Fruit fly (Drosophila melanogaster) Kc167 (cell line): Measurements from ENCODE around the gene natalisin.

ENCODE experiments used
- h ChIP-seq: fragments of >200 bp; optimal IDR thresholded peaks from 3 replicates; lab custom pipeline; 2018; ENCODE audit warnings: missing external identifiers
- ttk ChIP-seq: sonication (Bioruptor generic); optimal IDR thresholded peaks from 2 replicates; lab custom pipeline; 2017; ENCODE audit warnings: missing external identifiers

DNA sequence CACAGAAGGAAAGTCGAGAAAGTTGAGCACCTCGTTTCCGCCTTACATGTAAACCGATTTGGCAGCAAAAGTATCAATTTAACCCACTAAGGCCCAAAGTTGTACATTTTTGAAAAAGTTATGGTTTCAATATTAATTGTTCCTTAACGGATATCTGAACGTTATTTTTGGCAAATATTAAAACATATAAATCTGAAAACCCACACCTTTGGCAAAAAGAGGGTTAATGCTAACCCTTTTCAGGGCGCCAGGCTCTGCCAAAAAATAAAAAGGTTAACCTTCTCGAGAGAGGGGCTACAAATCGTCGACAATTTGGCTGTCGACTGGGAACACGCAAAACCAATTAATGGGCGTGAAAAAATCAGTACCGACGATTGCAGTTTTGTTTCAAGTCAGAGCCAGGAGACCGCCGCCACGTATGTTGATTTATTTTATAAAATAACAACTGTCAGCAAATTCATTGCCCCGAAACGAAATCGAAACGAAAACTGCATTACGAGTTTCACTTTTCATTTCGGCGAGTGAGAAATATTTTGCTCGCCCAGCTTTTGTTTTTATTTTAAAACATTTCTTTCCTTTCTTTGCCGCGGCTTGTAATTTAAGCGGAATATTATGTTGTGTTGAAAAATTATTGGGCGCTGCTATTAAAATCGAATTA, 1.1 kb downstream of the natalisin start:
- TF ChIP-seq h, result no peak
- TF ChIP-seq ttk (lab: Kevin White, UChicago), result no peak
